Worm (Caenorhabditis elegans) whole organism, L4 larva: ENCODE results near the gene tsp-10.

Experiments
- F44E2.7 ChIP-seq: fragments of 200-800 bp; sonication (Bioruptor generic); IDR thresholded peaks from 2 replicates; pipeline ENCODE4 v2.1.2; 2022; ENCODE audit warnings: missing genetic modification characterization, missing compliant biosample characterization
- T20F7.1 ChIP-seq: fragments of 200-800 bp; sonication (Bioruptor generic); optimal IDR thresholded peaks from 2 replicates; lab custom pipeline; 2018; ENCODE audit warnings: mild to moderate bottlenecking, missing genetic modification characterization, missing compliant biosample characterization
- aha-1 ChIP-seq: fragments of 150-350 bp; peaks from one replicate; lab custom pipeline; 2014; ENCODE audit warnings: missing biosample characterization, missing genetic modification characterization
- aly-2 ChIP-seq: sonication (generic microtip); optimal IDR thresholded peaks from 2 replicates; lab custom pipeline; 2018; ENCODE audit warnings: missing biosample characterization, missing genetic modification characterization
- ama-1 ChIP-seq: fragments of 150-350 bp; optimal IDR thresholded peaks from 2 replicates; lab custom pipeline; 2014; ENCODE audit warnings: inconsistent platforms, mixed read lengths
- attf-4 ChIP-seq: sonication (generic microtip); optimal IDR thresholded peaks from 3 replicates; lab custom pipeline; 2017; ENCODE audit warnings: missing biosample characterization, missing genetic modification characterization
- ceh-28 ChIP-seq: fragments of 150-350 bp; optimal IDR thresholded peaks from 2 replicates; lab custom pipeline; 2014; ENCODE audit warnings: missing biosample characterization, missing genetic modification reagents, missing genetic modification characterization
- ceh-44 ChIP-seq: fragments of 200-800 bp; sonication (Bioruptor generic); IDR thresholded peaks from 2 replicates; pipeline ENCODE4 v1.3.6; 2022; ENCODE audit warnings: missing genetic modification reagents, missing genetic modification characterization, missing compliant biosample characterization
- cey-2 ChIP-seq: sonication (generic microtip); optimal IDR thresholded peaks from 3 replicates; lab custom pipeline; 2017; ENCODE audit warnings: missing genetic modification characterization, mild to moderate bottlenecking, missing compliant biosample characterization, antibody characterized with exemption, borderline replicate concordance; ENCODE audit not compliant: insufficient read depth
- daf-12 ChIP-seq: fragments of 150-350 bp; optimal IDR thresholded peaks from 2 replicates; lab custom pipeline; 2014; ENCODE audit warnings: missing biosample characterization, missing genetic modification reagents, missing genetic modification characterization
- dmd-6 ChIP-seq: fragments of 200-800 bp; sonication (Bioruptor generic); IDR thresholded peaks from 2 replicates; pipeline ENCODE4 v1.3.6; 2022; ENCODE audit warnings: missing genetic modification reagents, missing genetic modification characterization, missing compliant biosample characterization
- dmd-8 ChIP-seq: fragments of 200-800 bp; sonication (Bioruptor generic); IDR thresholded peaks from 2 replicates; pipeline ENCODE4 v1.3.6; 2022; ENCODE audit warnings: missing genetic modification characterization, missing compliant biosample characterization
- dmd-9 ChIP-seq: fragments of 200-800 bp; sonication (Bioruptor generic); IDR thresholded peaks from 2 replicates; pipeline ENCODE4 v1.3.6; 2022; ENCODE audit warnings: missing genetic modification reagents, missing genetic modification characterization, missing compliant biosample characterization
- duxl-1 ChIP-seq: sonication (generic microtip); optimal IDR thresholded peaks from 2 replicates; lab custom pipeline; 2016; ENCODE audit warnings: mild to moderate bottlenecking, missing genetic modification characterization, moderate library complexity, missing compliant biosample characterization; ENCODE audit not compliant: poor library complexity
- dve-1 ChIP-seq: sonication (generic microtip); optimal IDR thresholded peaks from 2 replicates; lab custom pipeline; 2017; ENCODE audit warnings: antibody characterized with exemption, mild to moderate bottlenecking, missing genetic modification characterization, missing compliant biosample characterization; ENCODE audit not compliant: insufficient read depth
- fkh-10 ChIP-seq: fragments of 150-350 bp; optimal IDR thresholded peaks from 2 replicates; lab custom pipeline; 2014; ENCODE audit warnings: missing biosample characterization, missing genetic modification reagents, missing genetic modification characterization
- fos-1 ChIP-seq: fragments of 150-350 bp; optimal IDR thresholded peaks from 2 replicates; lab custom pipeline; 2014; ENCODE audit warnings: missing biosample characterization, missing genetic modification characterization
- hlh-11 ChIP-seq: fragments of 200-800 bp; sonication (Bioruptor generic); optimal IDR thresholded peaks from 2 replicates; lab custom pipeline; 2018; ENCODE audit warnings: mild to moderate bottlenecking, missing genetic modification characterization, missing compliant biosample characterization
- lin-13 ChIP-seq: fragments of 150-350 bp; optimal IDR thresholded peaks from 2 replicates; lab custom pipeline; 2014; ENCODE audit warnings: missing biosample characterization, missing genetic modification reagents, missing genetic modification characterization
- lin-38 ChIP-seq: fragments of 200-800 bp; sonication (Bioruptor generic); IDR thresholded peaks from 2 replicates; pipeline ENCODE4 v1.3.6; 2022; ENCODE audit warnings: missing genetic modification reagents, missing genetic modification characterization, missing compliant biosample characterization
- madf-5 ChIP-seq, 2 experiments: fragments of 200-800 bp; sonication (Bioruptor generic); IDR thresholded peaks; 2 replicates each; pipeline ENCODE4 v1.3.6; 2022; ENCODE audit warnings: missing compliant biosample characterization in 2 of 2, missing genetic modification characterization in 2 of 2
- mdt-29 ChIP-seq: fragments of 200-800 bp; sonication (Bioruptor generic); IDR thresholded peaks from 2 replicates; pipeline ENCODE4 v1.3.6; 2022; ENCODE audit warnings: missing genetic modification reagents, missing genetic modification characterization, missing compliant biosample characterization
- mep-1 ChIP-seq: fragments of 150-350 bp; sonication (generic microtip); optimal IDR thresholded peaks from 3 replicates; lab custom pipeline; 2014; ENCODE audit warnings: missing biosample characterization, missing genetic modification characterization
- mxl-2 ChIP-seq: fragments of 200-800 bp; sonication (Bioruptor generic); conservative IDR thresholded peaks from 2 replicates; pipeline ENCODE4 v1.3.6; 2022; ENCODE audit warnings: missing genetic modification reagents, missing genetic modification characterization, missing compliant biosample characterization
- mxl-3 ChIP-seq: fragments of 200-800 bp; sonication (Bioruptor generic); optimal IDR thresholded peaks from 2 replicates; lab custom pipeline; 2018; ENCODE audit warnings: mild to moderate bottlenecking, missing genetic modification characterization, missing compliant biosample characterization
- nhr-10 ChIP-seq: fragments of 150-350 bp; optimal IDR thresholded peaks from 2 replicates; lab custom pipeline; 2014; ENCODE audit warnings: missing biosample characterization, missing genetic modification characterization
- nhr-11 ChIP-seq: fragments of 150-350 bp; optimal IDR thresholded peaks from 2 replicates; lab custom pipeline; 2014; ENCODE audit warnings: missing biosample characterization, missing genetic modification characterization
- nhr-111 ChIP-seq: fragments of 200-800 bp; sonication (Bioruptor generic); optimal IDR thresholded peaks from 2 replicates; lab custom pipeline; 2018; ENCODE audit warnings: mild to moderate bottlenecking, missing genetic modification characterization, missing compliant biosample characterization
- nhr-237 ChIP-seq: sonication (generic microtip); optimal IDR thresholded peaks from 2 replicates; lab custom pipeline; 2017; ENCODE audit warnings: missing biosample characterization, missing genetic modification characterization
- nhr-41 ChIP-seq: fragments of 200-800 bp; sonication (Bioruptor generic); IDR thresholded peaks from 2 replicates; pipeline ENCODE4 v1.3.6; 2022; ENCODE audit warnings: missing genetic modification reagents, missing genetic modification characterization, missing compliant biosample characterization
- nhr-6 ChIP-seq: fragments of 150-350 bp; optimal IDR thresholded peaks from 2 replicates; lab custom pipeline; 2014; ENCODE audit warnings: missing biosample characterization, missing genetic modification characterization
- nhr-77 ChIP-seq: fragments of 150-350 bp; optimal IDR thresholded peaks from 2 replicates; lab custom pipeline; 2014; ENCODE audit warnings: missing biosample characterization, missing genetic modification characterization
- skn-1 ChIP-seq: fragments of 150-350 bp; optimal IDR thresholded peaks from 2 replicates; lab custom pipeline; 2014; ENCODE audit warnings: missing biosample characterization, missing genetic modification characterization
- spr-1 ChIP-seq: sonication (generic microtip); optimal IDR thresholded peaks from 2 replicates; lab custom pipeline; 2016; ENCODE audit warnings: mild to moderate bottlenecking, missing genetic modification characterization, missing compliant biosample characterization
- unc-130 ChIP-seq: sonication (generic microtip); optimal IDR thresholded peaks from 2 replicates; lab custom pipeline; 2016; ENCODE audit warnings: missing genetic modification reagents, missing genetic modification characterization, missing compliant biosample characterization
- unc-62 ChIP-seq, 3 experiments: fragments of 150-350 bp in 1 of 3; sonication (generic microtip); optimal IDR thresholded peaks in 2 of 3; peaks in 1 of 3; 1 replicate in 1 of 3; 2 replicates in 2 of 3; lab custom pipeline; 2014 to 2017; ENCODE audit warnings: missing biosample characterization in 3 of 3, missing genetic modification characterization in 3 of 3, missing genetic modification reagents in 3 of 3, missing genotype in 1 of 3
- zfp-2 ChIP-seq: sonication (generic microtip); optimal IDR thresholded peaks from 2 replicates; lab custom pipeline; 2016; ENCODE audit warnings: mild to moderate bottlenecking, missing genetic modification characterization, missing compliant biosample characterization
- ztf-11 ChIP-seq: fragments of 150-350 bp; optimal IDR thresholded peaks from 2 replicates; lab custom pipeline; 2014; ENCODE audit warnings: missing biosample characterization, missing genetic modification characterization

Gene tsp-10

ce11 chrII:6734674-6735073 lies 16.3 kb downstream of the tsp-10 start, which contains the start of gene T14B4.3 (continued):
- no peak for TF ChIP-seq aha-1 (tag; lab: Kevin White, UChicago)
- peak; percentile 74 for TF ChIP-seq T20F7.1
- TF ChIP-seq aly-2 (tag; lab: Kevin White, UChicago), result no peak
- TF ChIP-seq dmd-8 (GFP tag; lab: Robert Waterston, UW), result no peak
- TF ChIP-seq lin-13, result peak; percentile 14
- peak; percentile 61 for TF ChIP-seq dve-1 (tag; lab: Kevin White, UChicago)
- TF ChIP-seq duxl-1 (tag; lab: Kevin White, UChicago), result no peak
- no peak for TF ChIP-seq madf-5 (GFP tag; IDR thresholded peaks at IDR 0.05; lab: Robert Waterston, UW)
- peak; percentile 75 for TF ChIP-seq nhr-6
- TF ChIP-seq nhr-77 (tag; lab: Kevin White, UChicago), result peak; percentile 77
- 0 out of 2 replicates have a peak, but pooled peaks have one; percentile 27 for TF ChIP-seq ceh-44 (GFP tag; lab: Robert Waterston, UW)
- TF ChIP-seq nhr-111 (GFP tag; lab: Kevin White, UChicago), result no peak
- no peak for TF ChIP-seq mxl-3 (GFP tag; lab: Kevin White, UChicago)
- TF ChIP-seq nhr-237 (tag; lab: Kevin White, UChicago), result no peak
- no peak for TF ChIP-seq F44E2.7 (GFP tag; lab: Robert Waterston, UW)
- TF ChIP-seq mxl-2 (GFP tag; lab: Robert Waterston, UW), result no peak
- TF ChIP-seq ama-1 (lab: Kevin White, UChicago), result no peak
- no peak for TF ChIP-seq nhr-41 (GFP tag; lab: Robert Waterston, UW)
- TF ChIP-seq nhr-10 (tag; lab: Kevin White, UChicago), result no peak
- no peak for TF ChIP-seq skn-1 (tag; lab: Kevin White, UChicago)
- TF ChIP-seq nhr-11 (tag; lab: Kevin White, UChicago), result peak; percentile 45

DNA sequence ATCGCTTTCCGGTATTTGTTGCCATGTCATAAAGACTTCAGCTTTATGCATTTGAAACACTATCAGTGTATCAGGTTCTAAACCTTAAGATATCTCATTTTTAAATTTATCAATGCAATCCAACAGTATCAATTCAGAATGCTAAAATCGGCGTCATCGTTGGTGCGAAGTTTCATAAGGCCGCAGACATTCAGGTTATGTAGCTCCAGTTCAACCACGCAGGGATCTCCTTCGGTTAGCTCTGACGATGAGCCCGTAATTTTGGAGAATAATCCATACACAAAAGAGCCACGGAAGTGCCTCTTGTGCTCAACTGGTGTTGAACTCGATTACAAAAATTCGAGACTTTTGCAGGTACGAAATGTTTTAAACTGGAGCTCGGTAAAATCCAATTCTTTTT lies 17.7 kb downstream of the tsp-10 start, which contains the start of gene mrps-18.C:
Gene mrps-18.C, plus strand, starts transcription at position 138 of the 400 bp plus-strand sequence.
- TF ChIP-seq unc-62 (GFP tag; optimal IDR thresholded peaks at IDR 0.05 in 1 of 2; lab: Kevin White, UChicago) (no peak), unc-62 (tag; optimal IDR thresholded peaks at IDR 0.05; lab: Kevin White, UChicago) (no peak), lin-38 (GFP tag; lab: Robert Waterston, UW) (peak; percentile 53), ceh-28 (no peak)

ce11 chrII:6736604-6737003 lies 18.2 kb downstream of the tsp-10 start, which contains the start of gene T14B4.1:
Gene T14B4.1 (plus strand): TSS chrII:6736904.
- TF ChIP-seq lin-13 (no peak), daf-12 (tag; lab: Kevin White, UChicago) (no peak), unc-130 (GFP tag; lab: Kevin White, UChicago) (no peak), fkh-10 (GFP tag; lab: Kevin White, UChicago) (no peak), fos-1 (tag; lab: Kevin White, UChicago) (no peak), T20F7.1 (no peak), spr-1 (tag; lab: Kevin White, UChicago) (no peak), nhr-11 (tag; lab: Kevin White, UChicago) (no peak), dmd-9 (GFP tag; lab: Robert Waterston, UW) (no peak), dmd-6 (GFP tag; lab: Robert Waterston, UW) (no peak), zfp-2 (tag; lab: Kevin White, UChicago) (no peak), ztf-11 (tag; lab: Kevin White, UChicago) (no peak), ama-1 (lab: Kevin White, UChicago) (no peak), hlh-11 (no peak), attf-4 (tag; lab: Kevin White, UChicago) (no peak), mdt-29 (no peak), mep-1 (tag; lab: Kevin White, UChicago) (no peak), cey-2 (tag; lab: Kevin White, UChicago) (no peak)
